Fruit fly (Drosophila melanogaster): ENCODE measurements around the gene Tango4.

The Tango4 gene

dm6 chrX:12014800-12015389 is 6.0 kb upstream of the Tango4 start:
- TF ChIP-seq Lpt (GFP tag; optimal IDR thresholded peaks at IDR 0.05) (no peak), CG6808 (GFP tag; optimal IDR thresholded peaks at IDR 0.05) (peak; percentile 54), Ets96B (tag; optimal IDR thresholded peaks at IDR 0.05) (peak; percentile 50), Sox14 (GFP tag; optimal IDR thresholded peaks at IDR 0.05) (peak; percentile 68), CG15336 (GFP tag; IDR thresholded peaks at IDR 0.05) (peak; percentile 33; the same call in 1 of the 2 replicates), CG4318 (GFP tag; optimal IDR thresholded peaks at IDR 0.05) (no peak), CG9139 (GFP tag; optimal IDR thresholded peaks at IDR 0.05) (no peak), vri (GFP tag; optimal IDR thresholded peaks at IDR 0.05) (peak; percentile 45), CG8119 (GFP tag; IDR thresholded peaks at IDR 0.05) (peak; percentile 44; the same call in 1 of the 3 replicates), cyc (GFP tag; optimal IDR thresholded peaks at IDR 0.05) (peak; percentile 69), Gug (GFP tag; IDR thresholded peaks at IDR 0.05) (0 out of 2 replicates have a peak, but pooled peaks have one; percentile 14), CG3919 (GFP tag; optimal IDR thresholded peaks at IDR 0.05) (peak; percentile 73), Blimp-1 (GFP tag; optimal IDR thresholded peaks at IDR 0.05) (peak; percentile 45), CG3032 (tag; optimal IDR thresholded peaks at IDR 0.05) (peak; percentile 23), svp (GFP tag) (peak; percentile 91), fkh (GFP tag; optimal IDR thresholded peaks at IDR 0.05) (no peak), CG10631 (GFP tag; optimal IDR thresholded peaks at IDR 0.05) (peak; percentile 56), CG6792 (GFP tag; optimal IDR thresholded peaks at IDR 0.05) (peak; percentile 64), CG7368 (GFP tag; optimal IDR thresholded peaks at IDR 0.05) (peak; percentile 34), achi (GFP tag; optimal IDR thresholded peaks at IDR 0.05) (peak; percentile 50), Ets21C (GFP tag; optimal IDR thresholded peaks at IDR 0.05) (peak; percentile 45), Eip75B (GFP tag; optimal IDR thresholded peaks at IDR 0.05) (peak; percentile 73), CG34406 (GFP tag; optimal IDR thresholded peaks at IDR 0.05) (peak; percentile 52), esn (GFP tag; optimal IDR thresholded peaks at IDR 0.05) (peak; percentile 80), Sox102F (GFP tag; optimal IDR thresholded peaks at IDR 0.05) (peak; percentile 76), Sox15 (GFP tag; optimal IDR thresholded peaks at IDR 0.05) (no peak), CG8319 (GFP tag; optimal IDR thresholded peaks at IDR 0.05) (peak; percentile 84), CG10669 (GFP tag; optimal IDR thresholded peaks at IDR 0.05) (peak; percentile 61), OdsH (GFP tag; optimal IDR thresholded peaks at IDR 0.05) (peak; percentile 61), Hr39 (GFP tag; optimal IDR thresholded peaks at IDR 0.05) (peak; percentile 52), CG6854 (GFP tag; optimal IDR thresholded peaks at IDR 0.05) (peak; percentile 13), CG31627 (GFP tag; optimal IDR thresholded peaks at IDR 0.05) (peak; percentile 56), CG11902 (GFP tag; optimal IDR thresholded peaks at IDR 0.05) (peak; percentile 19), topi (GFP tag; optimal IDR thresholded peaks at IDR 0.05) (peak; percentile 78), ss (GFP tag; optimal IDR thresholded peaks at IDR 0.05) (peak in 1 of 2 experiments; percentile 73), CG11294 (GFP tag; IDR thresholded peaks at IDR 0.05) (peak; percentile 37), CG32006 (GFP tag; optimal IDR thresholded peaks at IDR 0.05) (peak; percentile 56), CG11762 (GFP tag; optimal IDR thresholded peaks at IDR 0.05; ENCODE audit: insufficient read depth) (peak; percentile 1), lz (GFP tag; optimal IDR thresholded peaks at IDR 0.05) (peak; percentile 75), Eip78C (GFP tag) (peak; percentile 89), net (GFP tag; optimal IDR thresholded peaks at IDR 0.05) (peak; percentile 67), CG6163 (GFP tag; IDR thresholded peaks at IDR 0.05) (peak; percentile 78), dac (GFP tag; optimal IDR thresholded peaks at IDR 0.05) (no peak), Hr38 (GFP tag; optimal IDR thresholded peaks at IDR 0.05) (no peak), Eip93F (GFP tag; optimal IDR thresholded peaks at IDR 0.05) (no peak), eg (GFP tag; IDR thresholded peaks at IDR 0.05) (peak; percentile 55), CG6276 (GFP tag; optimal IDR thresholded peaks at IDR 0.05) (no peak), salr (GFP tag; optimal IDR thresholded peaks at IDR 0.05) (peak; percentile 6 to 51), CG8632 (GFP tag; optimal IDR thresholded peaks at IDR 0.05) (peak; percentile 50), CG1621 (tag; optimal IDR thresholded peaks at IDR 0.05) (no peak), CG16779 (tag; optimal IDR thresholded peaks at IDR 0.05) (no peak)
